Worm (Caenorhabditis elegans) whole organism, midembryonic: ENCODE measurements around the gene T23E7.2.
"Not testable (repeated sequence)": the region's sequence is repeated elsewhere in the genome, so short reads cannot be mapped to it uniquely, and the experiment has no call there.

Source experiments
- T22C8.4 ChIP-seq: fragments of 200-800 bp; sonication (Bioruptor generic); IDR thresholded peaks from 2 replicates; pipeline ENCODE4 v1.3.6; 2022; ENCODE audit warnings: missing genetic modification characterization, missing compliant biosample characterization
- cog-1 ChIP-seq: sonication (generic microtip); optimal IDR thresholded peaks from 2 replicates; lab custom pipeline; 2016; ENCODE audit warnings: missing genetic modification characterization, missing compliant biosample characterization
- flt-1 ChIP-seq: fragments of 200-800 bp; sonication (Bioruptor generic); IDR thresholded peaks from 2 replicates; pipeline ENCODE4 v1.3.6; 2022; ENCODE audit warnings: missing genetic modification characterization, missing compliant biosample characterization
- klf-2 ChIP-seq: fragments of 200-800 bp; sonication (Bioruptor generic); conservative IDR thresholded peaks from 2 replicates; pipeline ENCODE4 v1.3.6; 2022; ENCODE audit warnings: missing genetic modification reagents, missing genetic modification characterization, missing compliant biosample characterization
- med-1 ChIP-seq: sonication (generic microtip); optimal IDR thresholded peaks from 2 replicates; lab custom pipeline; 2017; ENCODE audit warnings: missing genetic modification characterization, mild to moderate bottlenecking, missing compliant biosample characterization, antibody characterized with exemption, missing genetic modification reagents; ENCODE audit not compliant: insufficient read depth
- ref-1 ChIP-seq: fragments of 200-800 bp; sonication (Bioruptor generic); conservative IDR thresholded peaks from 2 replicates; pipeline ENCODE4 v1.3.6; 2022; ENCODE audit warnings: missing genetic modification reagents, missing genetic modification characterization, missing compliant biosample characterization
- tab-1 ChIP-seq: fragments of 200-800 bp; sonication (Bioruptor generic); IDR thresholded peaks from 2 replicates; pipeline ENCODE4 v1.3.6; 2022; ENCODE audit warnings: missing genetic modification characterization, missing compliant biosample characterization
- ztf-23 ChIP-seq: fragments of 200-800 bp; sonication (Bioruptor generic); IDR thresholded peaks from 2 replicates; pipeline ENCODE4 v1.3.6; 2022; ENCODE audit warnings: missing genetic modification reagents, missing genetic modification characterization, missing compliant biosample characterization
- ztf-29 ChIP-seq: fragments of 200-800 bp; sonication (Bioruptor generic); IDR thresholded peaks from 2 replicates; pipeline ENCODE4 v1.3.6; 2022; ENCODE audit warnings: missing genetic modification reagents, missing genetic modification characterization, missing compliant biosample characterization

Gene T23E7.2

DNA sequence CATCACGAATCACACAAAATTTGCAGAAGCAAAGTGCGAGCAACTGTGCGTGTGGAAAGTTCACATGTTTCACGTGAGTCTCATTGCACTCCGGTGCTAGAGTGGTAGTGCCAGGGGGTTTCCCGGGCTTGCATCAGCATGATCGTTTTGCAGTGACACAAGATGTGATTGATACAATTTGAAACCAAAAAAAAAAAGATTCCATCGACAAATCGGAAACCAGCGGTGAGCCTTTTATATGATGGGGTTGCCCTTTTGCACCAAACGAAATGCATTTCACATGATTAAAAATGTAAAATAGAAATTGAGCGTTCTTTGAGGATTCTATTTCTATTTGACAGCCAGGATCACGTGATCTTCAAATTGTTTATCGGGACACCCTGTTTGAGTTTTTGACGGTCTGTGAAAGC lies 34.5 kb upstream of the T23E7.2 start:
- TF ChIP-seq med-1 (no peak), ref-1 (no peak), ztf-29 (GFP tag; lab: Robert Waterston, UW) (no peak), cog-1 (no peak), klf-2 (GFP tag; lab: Robert Waterston, UW) (no peak), tab-1 (GFP tag; lab: Robert Waterston, UW) (no peak), flt-1 (no peak)

DNA sequence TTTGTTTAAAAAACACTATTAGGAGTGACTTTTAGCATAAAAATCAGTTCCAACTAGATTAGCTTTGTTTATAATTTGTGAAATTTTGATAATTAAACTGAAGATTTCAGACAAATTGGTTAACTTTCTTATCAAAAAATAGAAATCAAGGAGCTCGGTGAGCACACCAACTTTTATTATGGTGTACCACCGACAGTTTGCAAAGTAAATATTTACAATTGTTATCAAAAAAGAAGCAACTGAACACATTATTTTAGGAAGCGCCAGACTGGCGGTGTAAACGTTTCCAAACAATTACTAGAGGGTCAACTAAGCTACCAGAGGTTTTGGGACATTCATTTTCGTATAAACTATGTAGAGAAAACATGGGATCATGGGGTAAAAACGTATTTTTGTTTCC lies 33.3 kb upstream of the T23E7.2 start:
- TF ChIP-seq ref-1 (no peak), klf-2 (GFP tag; lab: Robert Waterston, UW) (no peak), ztf-29 (GFP tag; lab: Robert Waterston, UW) (no peak), tab-1 (GFP tag; lab: Robert Waterston, UW) (no peak), flt-1 (no peak), med-1 (no peak), T22C8.4 (GFP tag; lab: Robert Waterston, UW) (no peak), ztf-23 (no peak), cog-1 (no peak)

DNA sequence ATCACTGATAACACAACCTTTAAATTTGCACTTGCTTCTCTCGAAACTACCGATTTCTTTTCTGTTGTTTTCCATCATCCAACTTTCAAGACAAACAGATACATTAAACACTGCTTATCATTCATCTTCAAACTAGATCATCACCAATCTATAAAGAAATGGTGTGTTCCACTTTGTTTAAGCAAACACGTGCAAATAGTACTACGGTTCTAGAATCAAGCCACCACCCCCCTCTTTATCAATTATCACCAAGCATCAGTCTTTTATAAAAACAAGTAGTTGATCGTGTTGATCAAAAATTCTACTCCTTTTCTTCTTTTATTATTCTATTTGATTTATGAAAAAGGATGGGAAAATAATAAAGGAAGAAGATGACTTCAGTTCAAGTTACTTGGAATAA lies 32.4 kb upstream of the T23E7.2 start:
- no peak for TF ChIP-seq cog-1
- no peak for TF ChIP-seq klf-2 (GFP tag; lab: Robert Waterston, UW)
- no peak for TF ChIP-seq tab-1 (GFP tag; lab: Robert Waterston, UW)
- TF ChIP-seq T22C8.4 (GFP tag; lab: Robert Waterston, UW): no peak
- no peak for TF ChIP-seq ref-1
- TF ChIP-seq med-1: no peak
- no peak for TF ChIP-seq ztf-29 (GFP tag; lab: Robert Waterston, UW)
- TF ChIP-seq flt-1: no peak
- TF ChIP-seq ztf-23: no peak

- TF ChIP-seq flt-1 (no peak), tab-1 (GFP tag; lab: Robert Waterston, UW) (no peak), med-1 (no peak), ztf-23 (no peak), klf-2 (GFP tag; lab: Robert Waterston, UW) (no peak), T22C8.4 (GFP tag; lab: Robert Waterston, UW) (no peak), ztf-29 (GFP tag; lab: Robert Waterston, UW) (no peak), ref-1 (no peak), cog-1 (no peak)
Observed at ce11 chrX:17638970-17639369, 31.9 kb upstream of the T23E7.2 start.

- TF ChIP-seq ztf-29 (GFP tag; lab: Robert Waterston, UW) (no peak), flt-1 (no peak), ztf-23 (no peak), klf-2 (GFP tag; lab: Robert Waterston, UW) (no peak), T22C8.4 (GFP tag; lab: Robert Waterston, UW) (no peak), cog-1 (no peak), tab-1 (GFP tag; lab: Robert Waterston, UW) (no peak), med-1 (no peak), ref-1 (no peak)
Observed at ce11 chrX:17640790-17641189, 30.0 kb upstream of the T23E7.2 start, which contains the start of gene H18N23.2. TSS of gene H18N23.2 (minus strand) at chrX:17640871.

ce11 chrX:17642832-17643231 lies 28.0 kb upstream of the T23E7.2 start:
- TF ChIP-seq T22C8.4 (GFP tag; lab: Robert Waterston, UW) (no peak), klf-2 (GFP tag; lab: Robert Waterston, UW) (no peak), tab-1 (GFP tag; lab: Robert Waterston, UW) (no peak), ref-1 (no peak), ztf-23 (no peak), med-1 (no peak), ztf-29 (GFP tag; lab: Robert Waterston, UW) (no peak)

- no peak for TF ChIP-seq cog-1
- TF ChIP-seq tab-1 (GFP tag; lab: Robert Waterston, UW): no peak
- no peak for TF ChIP-seq T22C8.4 (GFP tag; lab: Robert Waterston, UW)
- no peak for TF ChIP-seq med-1
- TF ChIP-seq ztf-23: no peak
Observed at ce11 chrX:17643812-17644211, 27.0 kb upstream of the T23E7.2 start.

DNA sequence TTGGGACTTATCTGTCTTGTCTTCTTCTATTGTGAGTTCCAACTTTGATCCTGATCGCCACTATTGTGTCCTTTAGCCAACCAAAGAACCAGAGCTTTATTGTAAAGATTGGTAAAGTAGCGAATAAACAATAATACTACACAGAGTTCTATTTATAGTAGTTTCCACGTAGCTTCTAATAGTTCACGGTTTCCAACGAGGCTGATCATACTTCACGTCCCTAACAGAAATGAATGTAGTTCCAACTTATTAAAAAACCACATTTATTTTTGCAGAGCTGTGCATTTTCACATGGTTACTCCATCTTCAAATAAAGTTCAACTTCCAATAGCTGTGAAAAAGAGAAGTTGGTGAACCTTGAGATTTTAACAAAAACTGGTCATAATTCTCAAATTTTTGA lies 21.4 kb upstream of the T23E7.2 start, which contains the start of gene tmem-218:
tmem-218 (plus strand) TSS at position 301 of the 400 bp plus-strand sequence.
- not testable (repeated sequence) for TF ChIP-seq flt-1; med-1; T22C8.4 (GFP tag; lab: Robert Waterston, UW)

- TF ChIP-seq ztf-23 (no peak), flt-1 (no peak), med-1 (no peak), ztf-29 (GFP tag; lab: Robert Waterston, UW) (no peak), ref-1 (no peak), klf-2 (GFP tag; lab: Robert Waterston, UW) (no peak), cog-1 (no peak), tab-1 (GFP tag; lab: Robert Waterston, UW) (no peak), T22C8.4 (GFP tag; lab: Robert Waterston, UW) (no peak)
Observed at ce11 chrX:17662146-17662545, 8.7 kb upstream of the T23E7.2 start, which contains the start of gene nlp-6. TSS of gene nlp-6 (plus strand) at chrX:17662446.

- TF ChIP-seq ztf-23 (no peak), tab-1 (GFP tag; lab: Robert Waterston, UW) (no peak), flt-1 (no peak), cog-1 (no peak), T22C8.4 (GFP tag; lab: Robert Waterston, UW) (no peak), klf-2 (GFP tag; lab: Robert Waterston, UW) (no peak), med-1 (no peak), ref-1 (no peak)
Observed at ce11 chrX:17667288-17667687, 3.5 kb upstream of the T23E7.2 start.

DNA sequence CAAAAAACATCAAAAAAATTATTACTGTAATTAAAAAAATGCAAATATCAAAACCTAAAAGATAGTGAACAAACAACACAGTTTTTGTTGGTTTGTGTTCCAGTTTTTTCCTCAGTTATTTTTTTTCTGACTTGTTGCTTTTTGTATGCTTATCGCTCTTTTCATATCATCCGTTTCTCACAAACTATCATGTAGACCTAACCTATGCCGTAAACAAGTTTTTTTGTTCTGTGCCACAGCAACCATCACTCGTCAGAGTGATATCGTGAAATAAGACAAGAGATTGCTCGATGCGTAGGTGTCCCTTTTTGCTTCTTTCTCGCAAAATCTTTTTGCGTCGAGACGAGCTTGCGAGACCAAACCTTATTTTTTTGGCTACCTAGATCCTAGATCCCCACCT lies 1.4 kb downstream of the T23E7.2 start:
- TF ChIP-seq ztf-23 (no peak), flt-1 (no peak), med-1 (no peak), ztf-29 (GFP tag; lab: Robert Waterston, UW) (no peak), cog-1 (no peak), klf-2 (GFP tag; lab: Robert Waterston, UW) (no peak), ref-1 (no peak), T22C8.4 (GFP tag; lab: Robert Waterston, UW) (no peak), tab-1 (GFP tag; lab: Robert Waterston, UW) (no peak)
